Fruit fly (Drosophila melanogaster) whole organism, embryonic: Measurements from ENCODE around the gene CG9018.

Source experiments
- Aef1 ChIP-seq: fragments of 200-800 bp; sonication (Bioruptor generic); IDR thresholded peaks from 3 replicates; pipeline ENCODE4 v1.3.6; 2022; ENCODE audit warnings: missing biosample characterization, missing genetic modification characterization
- B-H1 ChIP-seq: fragments of 200-800 bp; sonication (Bioruptor generic); IDR thresholded peaks from 3 replicates; pipeline ENCODE4 v1.3.6; 2022; ENCODE audit warnings: missing biosample characterization, missing genetic modification characterization
- BtbVII ChIP-seq: fragments of 200-800 bp; sonication (Bioruptor generic); optimal IDR thresholded peaks from 3 replicates; lab custom pipeline; 2017; ENCODE audit warnings: missing biosample characterization, mild to moderate bottlenecking, missing genetic modification characterization
- CG10321 ChIP-seq: fragments of 200-800 bp; sonication (Bioruptor generic); IDR thresholded peaks from 2 replicates; pipeline ENCODE4 v1.3.6; 2022; ENCODE audit warnings: missing biosample characterization, missing genetic modification characterization
- CG10431 ChIP-seq: fragments of 200-800 bp; sonication (Bioruptor generic); optimal IDR thresholded peaks from 3 replicates; lab custom pipeline; 2018; ENCODE audit warnings: missing biosample characterization, mild to moderate bottlenecking, missing genetic modification characterization
- CG12071 ChIP-seq: fragments of 200-800 bp; sonication (Bioruptor generic); optimal IDR thresholded peaks from 3 replicates; lab custom pipeline; 2018; ENCODE audit warnings: missing biosample characterization, mild to moderate bottlenecking, missing genetic modification characterization
- CG12744 ChIP-seq: fragments of 200-800 bp; sonication (Bioruptor generic); optimal IDR thresholded peaks from 2 replicates; lab custom pipeline; 2016; ENCODE audit warnings: missing biosample characterization, missing genetic modification characterization
- CG13775 ChIP-seq: fragments of 200-800 bp; sonication (Bioruptor generic); optimal IDR thresholded peaks from 3 replicates; lab custom pipeline; 2017; ENCODE audit warnings: missing biosample characterization, mild to moderate bottlenecking, missing genetic modification characterization
- CG14965 ChIP-seq: fragments of 200-800 bp; sonication (Bioruptor generic); optimal IDR thresholded peaks from 2 replicates; lab custom pipeline; 2016; ENCODE audit warnings: missing biosample characterization, missing genetic modification characterization, borderline replicate concordance
- CG18011 ChIP-seq: fragments of 200-800 bp; sonication (Bioruptor generic); optimal IDR thresholded peaks from 2 replicates; lab custom pipeline; 2017; ENCODE audit warnings: missing biosample characterization, missing genetic modification characterization, mild to moderate bottlenecking, moderate library complexity, missing genotype
- CG1832 ChIP-seq: fragments of 200-800 bp; sonication (Bioruptor generic); optimal IDR thresholded peaks from 2 replicates; lab custom pipeline; 2017; ENCODE audit warnings: missing biosample characterization, mild to moderate bottlenecking, missing genetic modification characterization, inconsistent platforms
- CG2875 ChIP-seq: fragments of 200-800 bp; sonication (Bioruptor generic); optimal IDR thresholded peaks from 2 replicates; lab custom pipeline; 2017; ENCODE audit warnings: missing biosample characterization, mild to moderate bottlenecking, missing genetic modification characterization, missing genetic modification reagents
- CG30431 ChIP-seq: fragments of 200-800 bp; sonication (Bioruptor generic); optimal IDR thresholded peaks from 2 replicates; lab custom pipeline; 2017; ENCODE audit warnings: missing biosample characterization, missing genetic modification characterization
- CG3726 ChIP-seq: fragments of 200-800 bp; sonication (Bioruptor generic); IDR thresholded peaks from 3 replicates; pipeline ENCODE4, ENCODE4 v1.3.6; 2022; ENCODE audit warnings: missing biosample characterization, missing genetic modification characterization
- CG4360 ChIP-seq: fragments of 200-800 bp; sonication (Bioruptor generic); IDR thresholded peaks from 2 replicates; pipeline ENCODE4 v1.3.6; 2022; ENCODE audit warnings: missing biosample characterization, missing genetic modification characterization
- CG6254 ChIP-seq: fragments of 200-800 bp; sonication (Bioruptor generic); optimal IDR thresholded peaks from 3 replicates; lab custom pipeline; 2017; ENCODE audit warnings: mild to moderate bottlenecking, missing biosample characterization, missing genetic modification reagents, missing genetic modification characterization
- CG6689 ChIP-seq: fragments of 200-800 bp; sonication (Bioruptor generic); IDR thresholded peaks from 2 replicates; pipeline ENCODE4 v1.3.6; 2022; ENCODE audit warnings: missing biosample characterization, missing genetic modification characterization
- CG9609 ChIP-seq: fragments of 200-800 bp; sonication (Bioruptor generic); optimal IDR thresholded peaks from 3 replicates; lab custom pipeline; 2016; ENCODE audit warnings: missing biosample characterization, missing genetic modification characterization
- CHES-1-like ChIP-seq: fragments of 200-800 bp; sonication (Bioruptor generic); optimal IDR thresholded peaks from 2 replicates; lab custom pipeline; 2016; ENCODE audit warnings: missing biosample characterization, missing genetic modification characterization
- D19A ChIP-seq: fragments of 200-800 bp; optimal IDR thresholded peaks from 3 replicates; lab custom pipeline; 2019; ENCODE audit warnings: missing biosample characterization, mild to moderate bottlenecking, missing genetic modification characterization, moderate library complexity
- Drgx ChIP-seq: fragments of 200-800 bp; sonication (Bioruptor generic); IDR thresholded peaks from 2 replicates; pipeline ENCODE4 v1.3.6; 2022; ENCODE audit warnings: missing biosample characterization, missing genetic modification characterization
- Elba2 ChIP-seq: fragments of 200-800 bp; sonication (Bioruptor generic); optimal IDR thresholded peaks from 3 replicates; lab custom pipeline; 2016; ENCODE audit warnings: missing biosample characterization, missing genetic modification characterization
- GATAe ChIP-seq: fragments of 200-800 bp; sonication (Bioruptor generic); conservative IDR thresholded peaks from 2 replicates; pipeline ENCODE4 v1.3.6; 2022; ENCODE audit warnings: missing biosample characterization, missing genetic modification characterization
- H15 ChIP-seq: fragments of 200-800 bp; sonication (Bioruptor generic); IDR thresholded peaks from 3 replicates; pipeline ENCODE4 v1.3.6; 2022; ENCODE audit warnings: missing biosample characterization, missing genetic modification characterization
- Med ChIP-seq: fragments of 200-800 bp; sonication (Bioruptor generic); peaks from one replicate; lab custom pipeline; 2016; ENCODE audit warnings: missing biosample characterization, missing genetic modification characterization, mild to moderate bottlenecking, inconsistent platforms, moderate library complexity
- NfI ChIP-seq: fragments of 200-800 bp; sonication (Bioruptor generic); optimal IDR thresholded peaks from 3 replicates; lab custom pipeline; 2018; ENCODE audit warnings: missing biosample characterization, mild to moderate bottlenecking, missing genetic modification characterization, moderate library complexity
- Opbp ChIP-seq: fragments of 200-800 bp; sonication (Bioruptor generic); IDR thresholded peaks from 3 replicates; pipeline ENCODE4 v1.3.6; 2022; ENCODE audit warnings: missing biosample characterization, missing genetic modification characterization; ENCODE audit not compliant: partially characterized antibody
- Poxn ChIP-seq: fragments of 200-800 bp; sonication (Bioruptor generic); IDR thresholded peaks from 2 replicates; pipeline ENCODE4 v1.3.6; 2022; ENCODE audit warnings: missing biosample characterization, missing genetic modification characterization
- Sox100B ChIP-seq: fragments of 200-800 bp; sonication (Bioruptor generic); optimal IDR thresholded peaks from 3 replicates; lab custom pipeline; 2018; ENCODE audit warnings: missing biosample characterization, mild to moderate bottlenecking, missing genetic modification characterization
- Spps ChIP-seq: fragments of 200-800 bp; sonication (Bioruptor generic); optimal IDR thresholded peaks from 2 replicates; lab custom pipeline; 2018; ENCODE audit warnings: missing biosample characterization, mild to moderate bottlenecking, missing genetic modification characterization
- Usf ChIP-seq: fragments of 200-800 bp; sonication (Bioruptor generic); optimal IDR thresholded peaks from 2 replicates; lab custom pipeline; 2017; ENCODE audit warnings: missing genotype, missing biosample characterization, missing genetic modification characterization
- Vsx1 ChIP-seq: fragments of 200-800 bp; sonication (Bioruptor generic); optimal IDR thresholded peaks from 2 replicates; lab custom pipeline; 2017; ENCODE audit warnings: missing biosample characterization, mild to moderate bottlenecking, missing genetic modification characterization, missing genetic modification reagents
- fd96Cb ChIP-seq: fragments of 200-800 bp; sonication (Bioruptor generic); optimal IDR thresholded peaks from 2 replicates; lab custom pipeline; 2018; ENCODE audit warnings: missing biosample characterization, mild to moderate bottlenecking, missing genetic modification characterization, moderate library complexity
- gsb ChIP-seq: fragments of 200-800 bp; sonication (Bioruptor generic); IDR thresholded peaks from 2 replicates; pipeline ENCODE4 v1.3.6; 2022; ENCODE audit warnings: missing biosample characterization, missing genetic modification characterization
- hbn ChIP-seq: fragments of 200-800 bp; sonication (Bioruptor generic); IDR thresholded peaks from 2 replicates; pipeline ENCODE4 v1.3.6; 2022; ENCODE audit warnings: missing biosample characterization, missing genetic modification characterization; ENCODE audit not compliant: partially characterized antibody
- pfk ChIP-seq: fragments of 200-800 bp; sonication (Bioruptor generic); optimal IDR thresholded peaks from 2 replicates; lab custom pipeline; 2018; ENCODE audit warnings: missing biosample characterization, mild to moderate bottlenecking, missing genetic modification characterization, moderate library complexity
- pnt ChIP-seq: fragments of 200-800 bp; sonication (Bioruptor generic); optimal IDR thresholded peaks from 3 replicates; lab custom pipeline; 2016; ENCODE audit warnings: missing biosample characterization, missing genetic modification characterization
- scrt ChIP-seq: fragments of 200-800 bp; sonication (Bioruptor generic); optimal IDR thresholded peaks from 2 replicates; lab custom pipeline; 2018; ENCODE audit warnings: missing biosample characterization, mild to moderate bottlenecking, missing genetic modification characterization, moderate library complexity
- sug ChIP-seq: fragments of 200-800 bp; optimal IDR thresholded peaks from 2 replicates; lab custom pipeline; 2019; ENCODE audit warnings: missing biosample characterization, mild to moderate bottlenecking, missing genetic modification characterization, moderate library complexity
- unpg ChIP-seq: fragments of 200-800 bp; sonication (Bioruptor generic); optimal IDR thresholded peaks from 3 replicates; lab custom pipeline; 2018; ENCODE audit warnings: missing biosample characterization, mild to moderate bottlenecking, missing genetic modification characterization, moderate library complexity
- zfh1 ChIP-seq: fragments of 200-800 bp; sonication (Bioruptor generic); IDR thresholded peaks from 3 replicates; pipeline ENCODE4 v1.3.6; 2022; ENCODE audit warnings: missing biosample characterization, missing genetic modification characterization

The CG9018 gene

DNA sequence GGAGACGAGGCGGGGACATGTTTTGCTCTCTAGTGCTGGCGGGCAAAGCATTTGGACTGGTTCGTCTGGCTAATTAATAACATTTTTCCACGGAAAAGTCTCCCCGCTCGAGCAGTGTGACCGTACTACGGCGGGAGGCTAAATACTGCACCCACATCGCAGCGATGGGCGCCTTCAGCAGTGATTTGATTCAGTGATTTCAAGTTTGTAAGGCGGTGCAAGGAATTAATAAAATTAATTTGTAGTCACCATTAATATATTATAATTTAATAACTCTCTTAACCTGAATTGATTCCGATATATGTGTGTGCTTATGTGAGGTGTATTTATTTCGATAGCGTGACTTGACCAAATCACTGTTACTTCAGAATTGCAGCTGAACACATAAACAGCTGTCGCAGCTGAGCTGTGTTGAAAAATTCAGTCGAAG is 25.7 kb upstream of the CG9018 start, which contains the start of the genes oxt and CG13807 (continued):
- peak; percentile 59 for TF ChIP-seq CG9609 (GFP tag; lab: Kevin White, UChicago)
- peak; percentile 89 for TF ChIP-seq sug (tag; lab: Kevin White, UChicago)
- TF ChIP-seq unpg (GFP tag; lab: Kevin White, UChicago), result peak; percentile 91
- no peak for TF ChIP-seq D19A (tag; lab: Kevin White, UChicago)
- TF ChIP-seq pnt, result peak; percentile 58
- TF ChIP-seq CG1832 (GFP tag; lab: Kevin White, UChicago), result no peak
- peak; percentile 89 for TF ChIP-seq B-H1 (GFP tag; lab: Robert Waterston, UW)
- TF ChIP-seq Spps (tag; lab: Kevin White, UChicago), result peak; percentile 77
- no peak for TF ChIP-seq CHES-1-like (GFP tag; lab: Kevin White, UChicago)
- peak; percentile 92 for TF ChIP-seq NfI (GFP tag; lab: Kevin White, UChicago)
- peak; percentile 70 for TF ChIP-seq CG10431 (GFP tag; lab: Kevin White, UChicago)
- peak; percentile 57; the same call in 1 of the 2 replicates for TF ChIP-seq Poxn (GFP tag; lab: Robert Waterston, UW)
- peak; percentile 87 for TF ChIP-seq Aef1 (GFP tag; lab: Robert Waterston, UW)
- peak; percentile 87 for TF ChIP-seq H15 (GFP tag; lab: Robert Waterston, UW)
- TF ChIP-seq pfk (GFP tag; lab: Kevin White, UChicago), result no peak
- TF ChIP-seq CG18011, result peak; percentile 82
- TF ChIP-seq CG12744, result peak; percentile 57
- 0 out of 2 replicates have a peak, but pooled peaks have one; percentile 26 for TF ChIP-seq CG4360 (GFP tag; lab: Robert Waterston, UW)
- TF ChIP-seq Elba2 (GFP tag; lab: Kevin White, UChicago), result peak; percentile 29
- TF ChIP-seq BtbVII, result peak; percentile 51
- TF ChIP-seq CG13775 (GFP tag; lab: Kevin White, UChicago), result peak; percentile 91
- TF ChIP-seq CG2875 (GFP tag; lab: Kevin White, UChicago), result peak; percentile 78
- TF ChIP-seq Usf (GFP tag; lab: Kevin White, UChicago), result peak; percentile 80
- TF ChIP-seq Drgx, result peak; percentile 85
- TF ChIP-seq Med (GFP tag; lab: Kevin White, UChicago), result peak; percentile 89
- peak; percentile 79 for TF ChIP-seq CG30431 (GFP tag; lab: Kevin White, UChicago)
- TF ChIP-seq scrt, result peak; percentile 62
- peak; percentile 47; the same call in 1 of the 2 replicates for TF ChIP-seq CG10321 (GFP tag; lab: Robert Waterston, UW)
- peak; percentile 92 for TF ChIP-seq zfh1 (GFP tag; lab: Robert Waterston, UW)
- no peak; the same call in 1 of the 2 replicates for TF ChIP-seq GATAe (GFP tag; lab: Robert Waterston, UW)
- peak; percentile 70 for TF ChIP-seq CG12071
- TF ChIP-seq hbn (GFP tag; lab: Robert Waterston, UW), result no peak
- peak; percentile 93 for TF ChIP-seq CG6689 (GFP tag; lab: Robert Waterston, UW)
- TF ChIP-seq fd96Cb (tag; lab: Kevin White, UChicago), result peak; percentile 76

DNA sequence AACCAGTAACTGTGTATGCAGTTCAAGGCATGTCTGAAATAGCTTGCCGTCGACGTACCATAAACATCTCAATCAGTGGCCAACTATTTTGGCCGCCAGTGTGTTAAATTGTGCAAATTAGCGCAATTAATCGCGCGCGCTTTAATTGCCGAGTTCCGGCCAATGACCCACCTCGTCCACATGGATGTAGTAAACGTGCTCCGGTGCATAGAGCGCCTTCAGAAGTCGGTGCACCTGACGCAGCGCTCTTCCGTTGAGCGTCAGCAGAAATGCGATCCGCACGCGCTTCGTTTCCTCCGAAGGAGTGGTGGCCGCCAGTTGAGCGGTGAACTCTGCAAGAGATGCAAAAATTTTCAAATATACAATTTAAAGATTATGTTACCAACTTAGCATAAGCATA is 24.4 kb upstream of the CG9018 start:
- TF ChIP-seq CG3726 (0 out of 3 replicates have a peak, but pooled peaks have one; percentile 15), CG14965 (GFP tag; lab: Kevin White, UChicago) (no peak), Sox100B (GFP tag; lab: Kevin White, UChicago) (no peak), gsb (GFP tag; lab: Robert Waterston, UW) (no peak), CG6254 (GFP tag; lab: Kevin White, UChicago) (no peak), Opbp (GFP tag; lab: Robert Waterston, UW) (0 out of 3 replicates have a peak, but pooled peaks have one; percentile 20), Vsx1 (GFP tag; lab: Kevin White, UChicago) (no peak)
- TF ChIP-seq, all 482 proteins: peak for 2
